Fruit fly (Drosophila melanogaster) whole organism, embryonic: Measurements from ENCODE around the gene ZnT77C.

Experiments
- Ada2b ChIP-seq: fragments of 200-800 bp; sonication (Bioruptor generic); IDR thresholded peaks from 2 replicates; pipeline ENCODE4 v1.3.6; 2022; ENCODE audit warnings: missing biosample characterization, missing genetic modification characterization
- Adf1 ChIP-seq: fragments of 200-800 bp; sonication (Bioruptor generic); IDR thresholded peaks from 2 replicates; pipeline ENCODE4 v1.3.6; 2022; ENCODE audit warnings: missing biosample characterization, missing genetic modification characterization
- Aef1 ChIP-seq: fragments of 200-800 bp; sonication (Bioruptor generic); IDR thresholded peaks from 3 replicates; pipeline ENCODE4 v1.3.6; 2022; ENCODE audit warnings: missing biosample characterization, missing genetic modification characterization
- CG10274 ChIP-seq: fragments of 200-800 bp; sonication (Bioruptor generic); optimal IDR thresholded peaks from 3 replicates; lab custom pipeline; 2017; ENCODE audit warnings: missing biosample characterization, mild to moderate bottlenecking, missing genetic modification characterization
- CG10431 ChIP-seq: fragments of 200-800 bp; sonication (Bioruptor generic); optimal IDR thresholded peaks from 3 replicates; lab custom pipeline; 2018; ENCODE audit warnings: missing biosample characterization, mild to moderate bottlenecking, missing genetic modification characterization
- CG10959 ChIP-seq: fragments of 200-800 bp; sonication (Bioruptor generic); IDR thresholded peaks from 2 replicates; pipeline ENCODE4 v1.3.6; 2022; ENCODE audit warnings: missing biosample characterization, missing genetic modification characterization
- CG14667 ChIP-seq: fragments of 200-800 bp; sonication (Bioruptor generic); IDR thresholded peaks from 2 replicates; pipeline ENCODE4 v1.3.6; 2022; ENCODE audit warnings: missing biosample characterization, missing genetic modification characterization
- CG15011 ChIP-seq: fragments of 200-800 bp; sonication (Bioruptor generic); optimal IDR thresholded peaks from 3 replicates; lab custom pipeline; 2018; ENCODE audit warnings: missing biosample characterization, mild to moderate bottlenecking, missing genetic modification characterization
- CG15269 ChIP-seq: fragments of 200-800 bp; sonication (Bioruptor generic); optimal IDR thresholded peaks from 2 replicates; lab custom pipeline; 2018; ENCODE audit warnings: missing biosample characterization, mild to moderate bottlenecking, missing genetic modification characterization, moderate library complexity
- CG15479 ChIP-seq: fragments of 200-800 bp; sonication (Bioruptor generic); optimal IDR thresholded peaks from 3 replicates; lab custom pipeline; 2019; ENCODE audit warnings: missing biosample characterization, mild to moderate bottlenecking, missing genetic modification characterization, moderate library complexity
- CG1603 ChIP-seq: fragments of 200-800 bp; sonication (Bioruptor generic); optimal IDR thresholded peaks from 2 replicates; lab custom pipeline; 2019; ENCODE audit warnings: missing biosample characterization, mild to moderate bottlenecking, missing genetic modification characterization, moderate library complexity
- CG17328 ChIP-seq: fragments of 200-800 bp; sonication (Bioruptor generic); IDR thresholded peaks from 2 replicates; pipeline ENCODE4 v1.3.6; 2022; ENCODE audit warnings: missing biosample characterization, missing genetic modification characterization
- CG17385 ChIP-seq: fragments of 200-800 bp; sonication (Bioruptor generic); optimal IDR thresholded peaks from 3 replicates; lab custom pipeline; 2018; ENCODE audit warnings: missing biosample characterization, mild to moderate bottlenecking, missing genetic modification characterization
- CG30431 ChIP-seq: fragments of 200-800 bp; sonication (Bioruptor generic); optimal IDR thresholded peaks from 2 replicates; lab custom pipeline; 2017; ENCODE audit warnings: missing biosample characterization, missing genetic modification characterization
- CG34376 ChIP-seq: fragments of 200-800 bp; sonication (Bioruptor generic); optimal IDR thresholded peaks from 2 replicates; lab custom pipeline; 2018; ENCODE audit warnings: missing biosample characterization, mild to moderate bottlenecking, missing genetic modification characterization
- CG6175 ChIP-seq: fragments of 200-800 bp; sonication (Bioruptor generic); IDR thresholded peaks from 3 replicates; pipeline ENCODE4 v1.3.6; 2022; ENCODE audit warnings: missing biosample characterization, missing genetic modification characterization
- CG6765 ChIP-seq: fragments of 200-800 bp; sonication (Bioruptor generic); optimal IDR thresholded peaks from 3 replicates; lab custom pipeline; 2017; ENCODE audit warnings: missing biosample characterization, mild to moderate bottlenecking, missing genetic modification characterization
- CG7786 ChIP-seq: fragments of 200-800 bp; sonication (Bioruptor generic); optimal IDR thresholded peaks from 2 replicates; lab custom pipeline; 2016; ENCODE audit warnings: missing biosample characterization, missing genetic modification characterization
- CG8290 ChIP-seq, 3 experiments: fragments of 200-800 bp; sonication (Bioruptor generic); optimal IDR thresholded peaks; 2 replicates each; lab custom pipeline; 2016 to 2019; ENCODE audit warnings: missing biosample characterization in 3 of 3, missing genetic modification characterization in 3 of 3, mild to moderate bottlenecking in 2 of 3, moderate library complexity in 1 of 3
- Dip3 ChIP-seq: fragments of 200-800 bp; sonication (Bioruptor generic); optimal IDR thresholded peaks from 3 replicates; lab custom pipeline; 2016; ENCODE audit warnings: missing biosample characterization, missing genetic modification characterization
- Ets65A ChIP-seq: fragments of 200-800 bp; sonication (Bioruptor generic); peaks from one replicate; lab custom pipeline; 2016; ENCODE audit warnings: missing biosample characterization, missing genetic modification characterization
- Hey ChIP-seq: fragments of 200-800 bp; sonication (Bioruptor generic); optimal IDR thresholded peaks from 3 replicates; lab custom pipeline; 2018; ENCODE audit warnings: missing biosample characterization, mild to moderate bottlenecking, missing genetic modification characterization
- HmgZ ChIP-seq: fragments of 200-800 bp; sonication (Bioruptor generic); optimal IDR thresholded peaks from 2 replicates; lab custom pipeline; 2018; ENCODE audit warnings: missing biosample characterization, mild to moderate bottlenecking, missing genetic modification characterization
- Lhr ChIP-seq: fragments of 200-800 bp; sonication (Bioruptor generic); optimal IDR thresholded peaks from 3 replicates; lab custom pipeline; 2017; ENCODE audit warnings: mild to moderate bottlenecking, missing biosample characterization, missing genetic modification reagents, missing genetic modification characterization
- Med ChIP-seq: fragments of 200-800 bp; sonication (Bioruptor generic); peaks from one replicate; lab custom pipeline; 2016; ENCODE audit warnings: missing biosample characterization, missing genetic modification characterization, mild to moderate bottlenecking, inconsistent platforms, moderate library complexity
- Nf-YB ChIP-seq: fragments of 200-800 bp; sonication (Bioruptor generic); optimal IDR thresholded peaks from 3 replicates; lab custom pipeline; 2019; ENCODE audit warnings: missing biosample characterization, mild to moderate bottlenecking, missing genetic modification characterization, moderate library complexity
- Pdp1 ChIP-seq, 2 experiments: fragments of 200-800 bp; sonication (Bioruptor generic); optimal IDR thresholded peaks; 3 replicates each; lab custom pipeline; 2016; ENCODE audit warnings: missing biosample characterization in 2 of 2, missing genetic modification characterization in 2 of 2, mild to moderate bottlenecking in 1 of 2, moderate library complexity in 1 of 2
- caup ChIP-seq: fragments of 200-800 bp; sonication (Bioruptor generic); optimal IDR thresholded peaks from 3 replicates; lab custom pipeline; 2017; ENCODE audit warnings: missing biosample characterization, mild to moderate bottlenecking, missing genetic modification characterization, moderate library complexity; ENCODE audit not compliant: severe bottlenecking
- cwo ChIP-seq: fragments of 200-800 bp; sonication (Bioruptor generic); optimal IDR thresholded peaks from 3 replicates; lab custom pipeline; 2017; ENCODE audit warnings: missing biosample characterization, missing genetic modification characterization, mild to moderate bottlenecking, moderate library complexity, missing genetic modification reagents
- eve ChIP-seq, 2 experiments: fragments of >200 bp; optimal IDR thresholded peaks; 2 replicates each; lab custom pipeline; 2017; ENCODE audit warnings: missing biosample characterization in 2 of 2, missing genetic modification characterization in 2 of 2
- exex ChIP-seq: fragments of 200-800 bp; sonication (Bioruptor generic); optimal IDR thresholded peaks from 4 replicates; lab custom pipeline; 2018; ENCODE audit warnings: missing biosample characterization, mild to moderate bottlenecking, missing genetic modification characterization, moderate library complexity
- grau ChIP-seq: fragments of 200-800 bp; optimal IDR thresholded peaks from 3 replicates; lab custom pipeline; 2019; ENCODE audit warnings: missing biosample characterization, mild to moderate bottlenecking, missing genetic modification characterization, moderate library complexity
- grn ChIP-seq: fragments of 200-800 bp; sonication (Bioruptor generic); optimal IDR thresholded peaks from 3 replicates; lab custom pipeline; 2017; ENCODE audit warnings: missing biosample characterization, missing genetic modification characterization
- gro ChIP-seq: fragments of 200-800 bp; sonication (Bioruptor generic); optimal IDR thresholded peaks from 2 replicates; lab custom pipeline; 2016; ENCODE audit warnings: missing biosample characterization, missing genetic modification characterization
- ham ChIP-seq: fragments of 200-800 bp; sonication (Bioruptor generic); IDR thresholded peaks from 2 replicates; pipeline ENCODE4 v1.3.6; 2022; ENCODE audit warnings: missing biosample characterization, missing genetic modification characterization
- klu ChIP-seq: fragments of 200-800 bp; sonication (Bioruptor generic); IDR thresholded peaks from 2 replicates; pipeline ENCODE4 v1.3.6; 2022; ENCODE audit warnings: missing biosample characterization, missing genetic modification characterization
- lov ChIP-seq, 2 experiments: fragments of 200-800 bp in 1 of 2; fragments of >200 bp in 1 of 2; sonication (Bioruptor generic) in 1 of 2; IDR thresholded peaks in 1 of 2; optimal IDR thresholded peaks in 1 of 2; 2 replicates in 1 of 2; 3 replicates in 1 of 2; pipeline versions ENCODE4 v1.3.6 to Lab custom; 2017 to 2022; ENCODE audit warnings: missing biosample characterization in 1 of 2, missing genetic modification characterization in 1 of 2
- mirr ChIP-seq: fragments of 200-800 bp; sonication (Bioruptor generic); optimal IDR thresholded peaks from 3 replicates; lab custom pipeline; 2018; ENCODE audit warnings: missing biosample characterization, mild to moderate bottlenecking, missing genetic modification characterization
- pb ChIP-seq: fragments of 200-800 bp; sonication (Bioruptor generic); optimal IDR thresholded peaks from 3 replicates; lab custom pipeline; 2016; ENCODE audit warnings: missing biosample characterization, missing genetic modification characterization
- row ChIP-seq: fragments of 200-800 bp; sonication (Bioruptor generic); IDR thresholded peaks from 3 replicates; pipeline ENCODE4 v1.3.6; 2022; ENCODE audit warnings: missing biosample characterization, missing genetic modification characterization
- sens ChIP-seq: fragments of 200-800 bp; sonication (Bioruptor generic); peaks from one replicate; lab custom pipeline; 2016; ENCODE audit warnings: missing biosample characterization, missing genetic modification characterization
- sens-2 ChIP-seq: fragments of 200-800 bp; sonication (Bioruptor generic); IDR thresholded peaks from 2 replicates; pipeline ENCODE4 v1.3.6; 2022; ENCODE audit warnings: missing biosample characterization, missing genetic modification characterization
- slbo ChIP-seq: fragments of 200-800 bp; sonication (Bioruptor generic); IDR thresholded peaks from 2 replicates; pipeline ENCODE4 v1.3.6; 2022; ENCODE audit warnings: missing biosample characterization, missing genetic modification characterization
- sug ChIP-seq: fragments of 200-800 bp; optimal IDR thresholded peaks from 2 replicates; lab custom pipeline; 2019; ENCODE audit warnings: missing biosample characterization, mild to moderate bottlenecking, missing genetic modification characterization, moderate library complexity
- zf30C ChIP-seq: fragments of 200-800 bp; sonication (Bioruptor generic); optimal IDR thresholded peaks from 3 replicates; lab custom pipeline; 2018; ENCODE audit warnings: missing biosample characterization, mild to moderate bottlenecking, missing genetic modification characterization

Gene ZnT77C

DNA sequence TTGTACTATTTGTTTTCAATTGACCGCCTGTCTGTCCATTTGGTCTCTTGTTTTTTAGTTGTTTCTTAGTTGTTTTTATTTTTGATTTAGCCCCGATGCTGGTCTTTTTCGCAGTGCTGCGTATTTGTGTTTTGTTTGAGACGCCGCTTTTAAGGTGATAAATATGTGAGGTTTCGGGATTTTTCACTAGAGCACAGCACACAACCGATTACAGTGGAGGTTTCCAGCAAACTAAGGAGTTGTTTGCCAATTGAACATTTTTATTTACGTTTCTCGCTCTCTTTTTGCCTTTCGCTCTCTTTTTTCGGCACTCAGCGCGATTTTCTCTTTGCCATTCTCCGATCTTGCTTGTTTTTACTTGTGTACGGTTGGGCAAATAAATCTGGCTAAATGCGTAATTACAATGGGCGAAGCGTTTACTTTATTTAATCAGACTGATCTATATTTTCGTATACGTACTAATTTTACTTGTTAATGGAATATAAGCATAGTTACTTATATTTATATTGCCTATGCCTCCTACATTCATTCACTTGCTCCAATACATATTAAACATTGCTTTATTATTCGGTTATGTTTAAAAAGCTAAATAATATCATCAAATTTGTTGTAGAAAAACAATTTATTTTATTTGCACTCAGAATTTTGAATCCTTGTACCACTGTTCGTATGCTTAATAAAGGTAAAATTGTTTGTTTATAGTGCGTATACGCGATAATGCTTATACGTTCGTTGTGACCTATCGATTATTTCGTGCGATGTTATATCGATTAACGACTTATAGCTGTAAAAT, 45.7 kb upstream of the ZnT77C start, which contains the start of gene Rcd2 (continued):
- TF ChIP-seq klu (GFP tag; lab: Robert Waterston, UW) (peak; percentile 64), Nf-YB (GFP tag; lab: Kevin White, UChicago) (peak; percentile 72), CG15011 (peak; percentile 78), CG14667 (no peak), pb (GFP tag; lab: Kevin White, UChicago) (peak; percentile 5), CG10959 (GFP tag; lab: Robert Waterston, UW) (no peak)

dm6 chr3L:20539116-20539990, 44.6 kb upstream of the ZnT77C start:
- peak; percentile 32 for TF ChIP-seq Hey (tag; lab: Kevin White, UChicago)
- TF ChIP-seq Ada2b: 0 out of 2 replicates have a peak, but pooled peaks have one; percentile 4
- TF ChIP-seq HmgZ (tag; lab: Kevin White, UChicago): peak; percentile 16
- no peak for TF ChIP-seq Adf1 (GFP tag; lab: Robert Waterston, UW)
- TF ChIP-seq caup (GFP tag; lab: Kevin White, UChicago): peak; percentile 5
- no peak for TF ChIP-seq CG1603 (tag; lab: Kevin White, UChicago)
- 0 out of 2 replicates have a peak, but pooled peaks have one; percentile 6 for TF ChIP-seq ham (GFP tag; lab: Robert Waterston, UW)
- peak; percentile 57 for TF ChIP-seq CG15479 (GFP tag; lab: Kevin White, UChicago)
- TF ChIP-seq CG10431 (GFP tag; lab: Kevin White, UChicago): no peak
- TF ChIP-seq exex (tag; lab: Kevin White, UChicago): peak; percentile 71
- no peak for TF ChIP-seq CG10274
- peak; percentile 44 for TF ChIP-seq row
- peak; percentile 8 for TF ChIP-seq CG7786 (GFP tag; lab: Kevin White, UChicago)
- no peak for TF ChIP-seq CG6765 (GFP tag; lab: Kevin White, UChicago)
- no peak for TF ChIP-seq CG8290 (GFP tag; optimal IDR thresholded peaks at IDR 0.05; lab: Kevin White, UChicago)
- TF ChIP-seq CG8290 (tag; optimal IDR thresholded peaks at IDR 0.05; lab: Kevin White, UChicago): peak in 1 of 2 experiments; percentile 6
- peak; percentile 74 for TF ChIP-seq Med (GFP tag; lab: Kevin White, UChicago)
- peak; percentile 51 for TF ChIP-seq sug (tag; lab: Kevin White, UChicago)
- peak; percentile 27 for TF ChIP-seq CG34376 (GFP tag; lab: Kevin White, UChicago)
- TF ChIP-seq Lhr: no peak
- no peak for TF ChIP-seq Aef1 (GFP tag; lab: Robert Waterston, UW)
- peak in 1 of 2 experiments; percentile 82 for TF ChIP-seq Pdp1 (GFP tag; optimal IDR thresholded peaks at IDR 0.05; lab: Kevin White, UChicago)
- TF ChIP-seq CG15269 (tag; lab: Kevin White, UChicago): peak; percentile 18
- TF ChIP-seq CG17328 (GFP tag; lab: Robert Waterston, UW): no peak
- no peak for TF ChIP-seq lov (optimal IDR thresholded peaks at IDR 0.05; lab: Kevin White, UChicago)
- TF ChIP-seq lov (GFP tag; IDR thresholded peaks at IDR 0.05; lab: Robert Waterston, UW): no peak
- TF ChIP-seq sens (GFP tag; lab: Kevin White, UChicago): peak; percentile 74
- 0 out of 3 replicates have a peak, but pooled peaks have one; percentile 11 for TF ChIP-seq CG6175 (GFP tag; lab: Robert Waterston, UW)
- TF ChIP-seq Ets65A (GFP tag; lab: Kevin White, UChicago): peak; percentile 80
- TF ChIP-seq gro (GFP tag; lab: Kevin White, UChicago): peak; percentile 13
- TF ChIP-seq CG17385 (GFP tag; lab: Kevin White, UChicago): peak; percentile 1
- peak; percentile 89 for TF ChIP-seq mirr (GFP tag; lab: Kevin White, UChicago)
- TF ChIP-seq sens-2 (GFP tag; lab: Robert Waterston, UW): no peak
- peak in 1 of 2 experiments; percentile 50 for TF ChIP-seq eve (GFP tag; optimal IDR thresholded peaks at IDR 0.05; lab: Kevin White, UChicago)
- peak; percentile 4 for TF ChIP-seq grau
- TF ChIP-seq zf30C (GFP tag; lab: Kevin White, UChicago): no peak
- TF ChIP-seq slbo (GFP tag; lab: Robert Waterston, UW): 0 out of 2 replicates have a peak, but pooled peaks have one; percentile 38
- TF ChIP-seq Dip3 (GFP tag; lab: Kevin White, UChicago): no peak
- TF ChIP-seq grn: peak; percentile 88
- no peak for TF ChIP-seq CG30431 (GFP tag; lab: Kevin White, UChicago)
- TF ChIP-seq cwo (GFP tag; lab: Kevin White, UChicago): peak; percentile 16
